Fruit fly (Drosophila melanogaster) whole organism, pupa: ENCODE measurements around the gene CG15035.

Source experiments
- CG12605 ChIP-seq: fragments of 200-800 bp; sonication (Bioruptor generic); IDR thresholded peaks from 2 replicates; pipeline ENCODE4 v1.3.6; 2022; ENCODE audit warnings: missing biosample characterization, missing genetic modification characterization
- CG15710 ChIP-seq: fragments of 200-800 bp; sonication (Bioruptor generic); optimal IDR thresholded peaks from 2 replicates; lab custom pipeline; 2018; ENCODE audit warnings: missing biosample characterization, mild to moderate bottlenecking, missing genetic modification characterization, moderate library complexity
- CG8159 ChIP-seq: fragments of 200-800 bp; sonication (Bioruptor generic); optimal IDR thresholded peaks from 3 replicates; lab custom pipeline; 2018; ENCODE audit warnings: missing biosample characterization, mild to moderate bottlenecking, missing genetic modification characterization, moderate library complexity
- CG8301 ChIP-seq: fragments of 200-800 bp; sonication (Bioruptor generic); optimal IDR thresholded peaks from 2 replicates; lab custom pipeline; 2018; ENCODE audit warnings: missing biosample characterization, mild to moderate bottlenecking, missing genetic modification characterization
- EcR ChIP-seq: fragments of 200-800 bp; sonication (Bioruptor generic); optimal IDR thresholded peaks from 3 replicates; lab custom pipeline; 2019; ENCODE audit warnings: missing biosample characterization, missing genetic modification characterization, mild to moderate bottlenecking, moderate library complexity, missing genetic modification reagents
- Ets98B ChIP-seq: fragments of 200-800 bp; sonication (Bioruptor generic); IDR thresholded peaks from 2 replicates; pipeline ENCODE4 v1.3.6; 2022; ENCODE audit warnings: missing biosample characterization, missing genetic modification characterization
- Pif1B ChIP-seq: fragments of 200-800 bp; sonication (Bioruptor generic); optimal IDR thresholded peaks from 3 replicates; lab custom pipeline; 2016; ENCODE audit warnings: missing biosample characterization, missing genetic modification characterization

- TF ChIP-seq Ets98B (GFP tag; lab: Robert Waterston, UW): no peak
- peak; percentile 21 for TF ChIP-seq CG8301 (tag; lab: Kevin White, UChicago)
- no peak for TF ChIP-seq EcR
- no peak for TF ChIP-seq Pif1B
- peak; percentile 52 for TF ChIP-seq CG8159 (tag; lab: Kevin White, UChicago)
- peak; percentile 43 for TF ChIP-seq CG15710 (tag; lab: Kevin White, UChicago)
- TF ChIP-seq CG12605: no peak
Measured at dm6 chrX:7379569-7379968, 23.4 kb downstream of the CG15035 start.
